Fruit fly (Drosophila melanogaster) S2 (cell line): Measurements from ENCODE around the gene Pdp.

Experiments
- CG8478 ChIP-seq: fragments of >200 bp; optimal IDR thresholded peaks from 2 replicates; lab custom pipeline; 2018
- CTCF ChIP-seq, 2 experiments: fragments of >200 bp; optimal IDR thresholded peaks; 2 replicates each; lab custom pipeline; 2018

DNA sequence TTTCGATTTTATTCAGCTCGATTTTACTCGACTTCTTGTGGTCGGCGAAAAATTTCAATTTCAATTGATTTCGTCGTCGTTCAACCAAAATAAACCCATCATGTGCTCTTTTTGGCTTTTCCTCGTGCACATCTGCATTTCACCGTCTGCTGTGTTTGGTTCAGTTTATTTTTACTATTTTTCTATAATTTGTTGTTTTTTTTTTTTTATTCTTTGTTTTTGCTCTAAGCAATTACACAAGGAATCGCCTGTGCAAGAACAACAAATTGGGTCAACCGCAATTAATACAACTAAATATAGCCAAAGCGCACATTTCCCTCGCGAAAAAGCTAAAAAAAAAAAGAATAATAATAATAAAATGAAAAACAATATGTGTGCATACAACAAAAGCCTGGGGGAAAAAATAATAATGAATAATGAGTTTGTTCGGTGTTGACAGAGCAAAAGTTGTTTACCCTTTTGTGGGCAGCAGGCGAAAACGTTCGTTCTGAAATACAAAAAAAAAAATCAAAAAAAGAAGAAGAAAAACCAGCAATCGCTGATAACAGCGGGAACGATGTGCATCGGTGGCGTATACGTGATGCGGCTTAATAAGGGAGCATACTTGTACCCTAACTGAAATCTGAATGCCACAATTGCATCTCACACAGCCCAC, 34.7 kb downstream of the Pdp start:
- TF ChIP-seq CG8478 (lab: Kevin White, UChicago): no peak
- TF ChIP-seq CTCF (optimal IDR thresholded peaks at IDR 0.05; lab: Kevin White, UChicago): no peak
